Worm (Caenorhabditis elegans): ENCODE data around the gene R10H1.1.

Gene R10H1.1

DNA sequence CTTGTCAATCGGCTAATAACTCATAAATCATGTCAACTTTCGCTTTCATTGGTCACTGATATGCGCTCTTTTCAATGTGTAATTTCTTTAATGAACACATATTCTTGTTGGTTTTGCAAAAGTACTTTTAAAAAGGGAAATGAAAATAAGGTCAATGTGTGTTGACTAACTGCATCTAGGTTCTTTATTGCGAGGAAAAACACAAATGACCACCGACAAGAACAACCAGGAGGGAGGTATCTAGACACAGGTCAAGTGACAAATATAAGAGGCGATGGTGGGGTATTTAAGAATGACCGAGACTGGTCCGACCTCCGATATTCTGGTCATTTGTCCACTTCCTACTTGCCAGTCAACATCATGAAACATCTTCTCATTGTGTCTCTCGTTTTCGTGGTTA is 1.8 kb downstream of the R10H1.1 start, which contains the start of gene spi-1:
spi-1 (plus strand) TSS at position 178 of the 400 bp plus-strand sequence.
- TF ChIP-seq tbx-7 (tag; optimal IDR thresholded peaks at IDR 0.05) (no peak), npax-4 (tag; optimal IDR thresholded peaks at IDR 0.05) (no peak), hlh-30 (tag; optimal IDR thresholded peaks at IDR 0.05; ENCODE audit: insufficient read depth) (no peak), rnt-1 (tag; optimal IDR thresholded peaks at IDR 0.05) (no peak), odd-2 (tag; optimal IDR thresholded peaks at IDR 0.05) (no peak), K02D7.2 (tag; optimal IDR thresholded peaks at IDR 0.05) (no peak), che-1 (tag; optimal IDR thresholded peaks at IDR 0.05) (no peak), unc-42 (tag; optimal IDR thresholded peaks at IDR 0.05) (no peak), hlh-6 (tag; optimal IDR thresholded peaks at IDR 0.05) (no peak)

DNA sequence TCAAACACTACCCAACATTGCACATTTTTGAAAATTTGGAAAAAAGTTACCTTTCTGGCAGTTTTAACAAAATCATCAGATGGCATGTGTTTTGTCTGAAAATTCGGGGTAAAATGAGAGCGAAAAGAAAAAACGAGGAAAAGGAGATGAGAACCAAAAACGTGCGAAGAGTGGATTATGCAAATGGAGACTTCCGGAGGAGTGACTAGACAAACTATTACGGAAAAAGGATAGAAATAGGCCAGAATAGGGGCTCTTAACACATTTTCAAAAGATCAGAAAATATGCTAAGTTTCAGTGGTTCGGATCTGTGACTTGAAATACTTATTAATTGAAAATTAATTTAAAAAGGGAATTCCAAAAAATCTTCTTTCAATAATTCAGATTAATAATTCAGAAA is 5.1 kb downstream of the R10H1.1 start, which contains the start of gene srab-14:
srab-14 (minus strand) TSS at position 101 of the 400 bp plus-strand sequence.
- no peak for TF ChIP-seq tbx-2 (tag; optimal IDR thresholded peaks at IDR 0.05)
- no peak for TF ChIP-seq npax-4 (tag; optimal IDR thresholded peaks at IDR 0.05)
- TF ChIP-seq dmd-4 (tag; optimal IDR thresholded peaks at IDR 0.05; ENCODE audit: borderline replicate concordance) = no peak
- no peak for TF ChIP-seq tbx-7 (tag; optimal IDR thresholded peaks at IDR 0.05)
- TF ChIP-seq ceh-48 (tag; optimal IDR thresholded peaks at IDR 0.05) = no peak
- TF ChIP-seq mec-3 (tag; optimal IDR thresholded peaks at IDR 0.05; ENCODE audit: borderline replicate concordance) = no peak
- no peak for TF ChIP-seq hlh-8 (tag; optimal IDR thresholded peaks at IDR 0.05)
- TF ChIP-seq sox-2 (GFP tag; IDR thresholded peaks at IDR 0.05) = no peak
- no peak for TF ChIP-seq unc-86 (tag; optimal IDR thresholded peaks at IDR 0.05)
- TF ChIP-seq fax-1 (tag; optimal IDR thresholded peaks at IDR 0.05) = no peak
- TF ChIP-seq fkh-6 (tag; optimal IDR thresholded peaks at IDR 0.05) = no peak
- no peak for TF ChIP-seq rnt-1 (tag; optimal IDR thresholded peaks at IDR 0.05)

- TF ChIP-seq hlh-8 (tag; optimal IDR thresholded peaks at IDR 0.05) (no peak), eyg-1 (tag; optimal IDR thresholded peaks at IDR 0.05) (no peak), dve-1 (tag; optimal IDR thresholded peaks at IDR 0.05) (no peak), pax-1 (tag; optimal IDR thresholded peaks at IDR 0.05) (no peak), ahr-1 (tag; optimal IDR thresholded peaks at IDR 0.05) (no peak), hlh-15 (tag; optimal IDR thresholded peaks at IDR 0.05) (no peak), T23F11.4 (GFP tag; optimal IDR thresholded peaks at IDR 0.05) (no peak), mec-3 (tag; optimal IDR thresholded peaks at IDR 0.05; ENCODE audit: borderline replicate concordance) (no peak), ceh-34 (tag; optimal IDR thresholded peaks at IDR 0.05) (no peak), unc-42 (tag; optimal IDR thresholded peaks at IDR 0.05) (no peak), zip-5 (tag; optimal IDR thresholded peaks at IDR 0.05) (no peak), madf-2 (tag; optimal IDR thresholded peaks at IDR 0.05) (no peak), ref-2 (tag; optimal IDR thresholded peaks at IDR 0.05) (no peak), ceh-19 (GFP tag; optimal IDR thresholded peaks at IDR 0.05) (no peak), ceh-2 (tag; optimal IDR thresholded peaks at IDR 0.05) (no peak), pha-4 (tag; optimal IDR thresholded peaks at IDR 0.05) (no peak), ztf-16 (tag; optimal IDR thresholded peaks at IDR 0.05) (no peak), pros-1 (tag; optimal IDR thresholded peaks at IDR 0.05) (no peak)
Measured at ce11 chrII:7505005-7505404, 10.8 kb downstream of the R10H1.1 start, which contains the start of gene C28F5.1. Gene C28F5.1 (plus strand): TSS chrII:7505305.

- TF ChIP-seq syd-9 (tag; optimal IDR thresholded peaks at IDR 0.05) (no peak), ama-1 (optimal IDR thresholded peaks at IDR 0.05) (no peak), nhr-11 (tag; optimal IDR thresholded peaks at IDR 0.05) (no peak), fkh-10 (GFP tag; optimal IDR thresholded peaks at IDR 0.05) (no peak), hlh-13 (GFP tag; optimal IDR thresholded peaks at IDR 0.05) (no peak), fkh-6 (tag; optimal IDR thresholded peaks at IDR 0.05) (no peak), mec-3 (tag; optimal IDR thresholded peaks at IDR 0.05; ENCODE audit: borderline replicate concordance) (no peak), ceh-9 (tag; optimal IDR thresholded peaks at IDR 0.05) (no peak), dve-1 (tag; optimal IDR thresholded peaks at IDR 0.05) (no peak), ref-2 (tag; optimal IDR thresholded peaks at IDR 0.05) (no peak), hlh-15 (tag; optimal IDR thresholded peaks at IDR 0.05) (no peak)
Measured at ce11 chrII:7519221-7519620, 25.0 kb downstream of the R10H1.1 start, which contains the start of gene glb-9. Gene glb-9 (minus strand): TSS chrII:7519321.

All from whole organism, late embryonic.